Worm (Caenorhabditis elegans) whole organism, young adult: Measurements from ENCODE around the gene R07E4.1.

Source experiments
- F33H1.4 ChIP-seq: fragments of 200-800 bp; sonication (Bioruptor generic); IDR thresholded peaks from 2 replicates; pipeline ENCODE4 v1.3.6; 2022; ENCODE audit warnings: missing genetic modification reagents, missing genetic modification characterization, missing compliant biosample characterization
- F57A8.1 ChIP-seq: fragments of 200-800 bp; sonication (Bioruptor generic); optimal IDR thresholded peaks from 2 replicates; lab custom pipeline; 2018; ENCODE audit warnings: mild to moderate bottlenecking, missing genetic modification characterization, moderate library complexity, missing compliant biosample characterization
- K12H6.12 ChIP-seq: fragments of 200-800 bp; sonication (Bioruptor generic); optimal IDR thresholded peaks from 2 replicates; lab custom pipeline; 2018; ENCODE audit warnings: mild to moderate bottlenecking, missing genetic modification characterization, missing compliant biosample characterization
- T26A5.8 ChIP-seq: sonication (generic microtip); optimal IDR thresholded peaks from 2 replicates; lab custom pipeline; 2016; ENCODE audit warnings: missing genetic modification characterization, missing compliant biosample characterization
- Y67H2A.10 ChIP-seq: fragments of 200-800 bp; sonication (Bioruptor generic); conservative IDR thresholded peaks from 2 replicates; pipeline ENCODE4 v1.3.6; 2022; ENCODE audit warnings: missing genetic modification reagents, missing genetic modification characterization, missing compliant biosample characterization
- akir-1 ChIP-seq: fragments of 200-800 bp; sonication (Bioruptor generic); optimal IDR thresholded peaks from 2 replicates; lab custom pipeline; 2018; ENCODE audit warnings: mild to moderate bottlenecking, missing genetic modification characterization, moderate library complexity, missing compliant biosample characterization
- atf-7 ChIP-seq: sonication (generic microtip); optimal IDR thresholded peaks from 2 replicates; lab custom pipeline; 2017; ENCODE audit warnings: mild to moderate bottlenecking, missing genetic modification characterization, missing compliant biosample characterization
- cebp-1 ChIP-seq, 2 experiments: fragments of 200-800 bp in 1 of 2; sonication (Bioruptor generic) in 1 of 2; sonication (generic microtip) in 1 of 2; IDR thresholded peaks in 1 of 2; optimal IDR thresholded peaks in 1 of 2; 2 replicates each; pipeline versions ENCODE4 v1.3.6 to Lab custom; 2017 to 2022; ENCODE audit warnings: missing compliant biosample characterization in 2 of 2, missing genetic modification characterization in 2 of 2, mild to moderate bottlenecking in 1 of 2, missing genetic modification reagents in 1 of 2, moderate library complexity in 1 of 2
- cebp-2 ChIP-seq: fragments of 200-800 bp; sonication (Bioruptor generic); IDR thresholded peaks from 2 replicates; pipeline ENCODE4 v1.3.6; 2022; ENCODE audit warnings: missing genetic modification characterization, missing compliant biosample characterization
- ceh-100 ChIP-seq: fragments of 200-800 bp; sonication (Bioruptor generic); IDR thresholded peaks from 2 replicates; pipeline ENCODE4 v1.3.6; 2022; ENCODE audit warnings: missing genetic modification reagents, missing genetic modification characterization, missing compliant biosample characterization
- ceh-27 ChIP-seq: fragments of 200-800 bp; sonication (Bioruptor generic); optimal IDR thresholded peaks from 2 replicates; lab custom pipeline; 2018; ENCODE audit warnings: mild to moderate bottlenecking, missing genetic modification characterization, moderate library complexity, missing compliant biosample characterization
- ceh-40 ChIP-seq: fragments of 200-800 bp; sonication (Bioruptor generic); IDR thresholded peaks from 2 replicates; pipeline ENCODE4 v1.3.6; 2022; ENCODE audit warnings: missing genetic modification characterization, missing compliant biosample characterization
- chd-7 ChIP-seq: sonication (generic microtip); optimal IDR thresholded peaks from 2 replicates; lab custom pipeline; 2016; ENCODE audit warnings: mild to moderate bottlenecking, missing genetic modification characterization, moderate library complexity, missing compliant biosample characterization
- die-1 ChIP-seq: sonication (generic microtip); optimal IDR thresholded peaks from 2 replicates; lab custom pipeline; 2016; ENCODE audit warnings: missing genotype, mild to moderate bottlenecking, missing genetic modification characterization, missing compliant biosample characterization
- dpff-1 ChIP-seq: sonication (generic microtip); optimal IDR thresholded peaks from 2 replicates; lab custom pipeline; 2017; ENCODE audit warnings: mild to moderate bottlenecking, missing genetic modification characterization, missing compliant biosample characterization
- egl-18 ChIP-seq: fragments of 200-800 bp; sonication (Bioruptor generic); IDR thresholded peaks from 2 replicates; pipeline ENCODE4 v1.3.6; 2022; ENCODE audit warnings: missing genetic modification reagents, missing genetic modification characterization, missing compliant biosample characterization
- ekl-4 ChIP-seq: fragments of 200-800 bp; sonication (Bioruptor generic); IDR thresholded peaks from 2 replicates; pipeline ENCODE4 v1.3.6; 2022; ENCODE audit warnings: missing genetic modification reagents, missing genetic modification characterization, missing compliant biosample characterization
- ets-4 ChIP-seq: fragments of 200-800 bp; sonication (Bioruptor generic); optimal IDR thresholded peaks from 2 replicates; lab custom pipeline; 2018; ENCODE audit warnings: mild to moderate bottlenecking, missing genetic modification characterization, missing compliant biosample characterization
- fkh-3 ChIP-seq: sonication (generic microtip); optimal IDR thresholded peaks from 2 replicates; lab custom pipeline; 2016; ENCODE audit warnings: mild to moderate bottlenecking, missing genetic modification characterization, missing compliant biosample characterization
- gei-17 ChIP-seq: fragments of 200-800 bp; sonication (Bioruptor generic); optimal IDR thresholded peaks from 2 replicates; lab custom pipeline; 2018; ENCODE audit warnings: mild to moderate bottlenecking, missing genetic modification characterization, missing compliant biosample characterization
- hlh-12 ChIP-seq: sonication (generic microtip); optimal IDR thresholded peaks from 2 replicates; lab custom pipeline; 2016; ENCODE audit warnings: missing genetic modification characterization, missing compliant biosample characterization
- hlh-26 ChIP-seq: fragments of 200-800 bp; sonication (Bioruptor generic); conservative IDR thresholded peaks from 2 replicates; pipeline ENCODE4 v1.3.6; 2022; ENCODE audit warnings: missing genetic modification reagents, missing genetic modification characterization, missing compliant biosample characterization
- hmg-1.2 ChIP-seq: fragments of 200-800 bp; sonication (Bioruptor generic); IDR thresholded peaks from 2 replicates; pipeline ENCODE4 v1.3.6; 2022; ENCODE audit warnings: missing genetic modification reagents, missing genetic modification characterization, missing compliant biosample characterization
- hmg-20 ChIP-seq: fragments of 200-800 bp; sonication (Bioruptor generic); IDR thresholded peaks from 2 replicates; pipeline ENCODE4 v1.3.6; 2022; ENCODE audit warnings: missing genetic modification reagents, missing genetic modification characterization, missing compliant biosample characterization
- hrde-1 ChIP-seq: sonication (generic microtip); optimal IDR thresholded peaks from 2 replicates; lab custom pipeline; 2016; ENCODE audit warnings: missing genetic modification characterization, mild to moderate bottlenecking, missing compliant biosample characterization, moderate library complexity, missing genotype, missing genetic modification reagents, borderline replicate concordance
- lin-26 ChIP-seq: fragments of 200-800 bp; sonication (Bioruptor generic); IDR thresholded peaks from 2 replicates; pipeline ENCODE4 v1.3.6; 2022; ENCODE audit warnings: missing genetic modification reagents, missing genetic modification characterization, missing compliant biosample characterization
- lin-35 ChIP-seq, 3 experiments: fragments of 150-350 bp in 2 of 3; sonication (generic microtip) in 1 of 3; optimal IDR thresholded peaks; 2 replicates each; lab custom pipeline; 2014 to 2018; ENCODE audit warnings: missing biosample characterization in 3 of 3, missing genetic modification characterization in 3 of 3, missing genetic modification reagents in 3 of 3
- lin-40 ChIP-seq: sonication (generic microtip); optimal IDR thresholded peaks from 2 replicates; lab custom pipeline; 2016; ENCODE audit warnings: missing genetic modification characterization, mild to moderate bottlenecking, missing compliant biosample characterization, missing genotype, missing genetic modification reagents
- lin-54 ChIP-seq: fragments of 200-800 bp; sonication (Bioruptor generic); optimal IDR thresholded peaks from 2 replicates; lab custom pipeline; 2018; ENCODE audit warnings: mild to moderate bottlenecking, missing genetic modification characterization, missing compliant biosample characterization
- madf-6 ChIP-seq: fragments of 200-800 bp; sonication (Bioruptor generic); IDR thresholded peaks from 2 replicates; pipeline ENCODE4 v1.3.6; 2022; ENCODE audit warnings: missing genetic modification reagents, missing genetic modification characterization, missing compliant biosample characterization
- nhr-80 ChIP-seq: sonication (generic microtip); optimal IDR thresholded peaks from 2 replicates; lab custom pipeline; 2016; ENCODE audit warnings: missing genetic modification characterization, missing compliant biosample characterization
- pha-4 ChIP-seq: fragments of 150-350 bp; sonication (generic microtip); optimal IDR thresholded peaks from 2 replicates; lab custom pipeline; 2014; ENCODE audit warnings: missing biosample characterization, missing genetic modification reagents, missing genetic modification characterization
- snpc-3.4 ChIP-seq: sonication (generic microtip); optimal IDR thresholded peaks from 2 replicates; lab custom pipeline; 2017; ENCODE audit warnings: missing genetic modification characterization, mild to moderate bottlenecking, missing compliant biosample characterization, antibody characterized with exemption, moderate library complexity, missing genotype, missing genetic modification reagents
- tbp1 ChIP-seq: fragments of 200-800 bp; sonication (Bioruptor generic); optimal IDR thresholded peaks from 2 replicates; lab custom pipeline; 2018; ENCODE audit warnings: mild to moderate bottlenecking, missing genetic modification characterization, missing compliant biosample characterization
- tbx-9 ChIP-seq: sonication (generic microtip); optimal IDR thresholded peaks from 2 replicates; lab custom pipeline; 2016; ENCODE audit warnings: borderline replicate concordance, missing genetic modification characterization, inconsistent platforms, missing compliant biosample characterization
- xnd-1 ChIP-seq: sonication (generic microtip); optimal IDR thresholded peaks from 2 replicates; lab custom pipeline; 2016; ENCODE audit warnings: missing genotype, missing genetic modification reagents, missing genetic modification characterization, missing compliant biosample characterization
- zfh-2 ChIP-seq: fragments of 200-800 bp; sonication (Bioruptor generic); conservative IDR thresholded peaks from 2 replicates; pipeline ENCODE4 v1.3.6; 2022; ENCODE audit warnings: missing genetic modification reagents, missing genetic modification characterization, missing compliant biosample characterization
- ztf-18 ChIP-seq: sonication (generic microtip); optimal IDR thresholded peaks from 2 replicates; lab custom pipeline; 2016; ENCODE audit warnings: missing genotype, mild to moderate bottlenecking, missing genetic modification characterization, missing compliant biosample characterization
- ztf-28 ChIP-seq: fragments of 200-800 bp; sonication (Bioruptor generic); IDR thresholded peaks from 2 replicates; pipeline ENCODE4 v1.3.6; 2022; ENCODE audit warnings: missing genetic modification reagents, missing genetic modification characterization, missing compliant biosample characterization

Gene R07E4.1

ce11 chrX:5977754-5978153, 18.8 kb downstream of the R07E4.1 start, which contains the start of gene kin-2:
kin-2 (minus strand) TSS chrX:5977854.
- TF ChIP-seq lin-35 (GFP tag; optimal IDR thresholded peaks at IDR 0.05; lab: Kevin White, UChicago), result no peak
- no peak for TF ChIP-seq chd-7
- TF ChIP-seq xnd-1 (tag; lab: Kevin White, UChicago), result no peak
- no peak for TF ChIP-seq tbx-9 (tag; lab: Kevin White, UChicago)
- no peak for TF ChIP-seq cebp-2 (GFP tag; lab: Robert Waterston, UW)

- TF ChIP-seq zfh-2 (GFP tag; lab: Robert Waterston, UW) (0 out of 2 replicates have a peak, but pooled peaks have one; percentile 17), ekl-4 (0 out of 2 replicates have a peak, but pooled peaks have one; percentile 39), akir-1 (GFP tag; lab: Kevin White, UChicago) (no peak), ceh-100 (GFP tag; lab: Robert Waterston, UW) (no peak)
Observed at ce11 chrX:5981698-5982097, 22.8 kb downstream of the R07E4.1 start.

- TF ChIP-seq cebp-1 (GFP tag; IDR thresholded peaks at IDR 0.05; lab: Robert Waterston, UW) (no peak), cebp-1 (tag; optimal IDR thresholded peaks at IDR 0.05; lab: Kevin White, UChicago) (peak; percentile 11), hmg-1.2 (0 out of 2 replicates have a peak, but pooled peaks have one; percentile 13), atf-7 (tag; lab: Kevin White, UChicago) (peak; percentile 8), dpff-1 (tag; lab: Kevin White, UChicago) (no peak), T26A5.8 (tag; lab: Kevin White, UChicago) (no peak), lin-26 (GFP tag; lab: Robert Waterston, UW) (no peak), K12H6.12 (tag; lab: Kevin White, UChicago) (peak; percentile 59), lin-40 (tag; lab: Kevin White, UChicago) (peak; percentile 14), hlh-26 (GFP tag; lab: Robert Waterston, UW) (no peak)
Observed at ce11 chrX:5982799-5983198, 23.9 kb downstream of the R07E4.1 start.

- TF ChIP-seq ceh-100 (GFP tag; lab: Robert Waterston, UW), result no peak
- no peak for TF ChIP-seq snpc-3.4 (tag; lab: Kevin White, UChicago)
- TF ChIP-seq hmg-20 (GFP tag; lab: Robert Waterston, UW), result no peak
- no peak for TF ChIP-seq ceh-27 (GFP tag; lab: Kevin White, UChicago)
- no peak for TF ChIP-seq hlh-12 (tag; lab: Kevin White, UChicago)
- no peak for TF ChIP-seq lin-35 (GFP tag; optimal IDR thresholded peaks at IDR 0.05; lab: Kevin White, UChicago)
- no peak for TF ChIP-seq F33H1.4
- no peak for TF ChIP-seq egl-18 (GFP tag; lab: Robert Waterston, UW)
- no peak for TF ChIP-seq ztf-18 (tag; lab: Kevin White, UChicago)
- no peak for TF ChIP-seq ztf-28 (GFP tag; lab: Robert Waterston, UW)
- TF ChIP-seq lin-40 (tag; lab: Kevin White, UChicago), result no peak
- no peak for TF ChIP-seq ets-4
Observed at ce11 chrX:5983267-5983666, 24.4 kb downstream of the R07E4.1 start.

ce11 chrX:5984581-5985039, 25.7 kb downstream of the R07E4.1 start, which contains the start of gene klp-13:
klp-13 (plus strand) TSS chrX:5984989.
- peak; percentile 61; the same call in 1 of the 2 replicates for TF ChIP-seq madf-6 (GFP tag; lab: Robert Waterston, UW)
- no peak for TF ChIP-seq hlh-26 (GFP tag; lab: Robert Waterston, UW)
- TF ChIP-seq chd-7, result peak; percentile 64
- peak; percentile 45 for TF ChIP-seq gei-17
- peak; percentile 90 for TF ChIP-seq K12H6.12 (tag; lab: Kevin White, UChicago)
- TF ChIP-seq ztf-18 (tag; lab: Kevin White, UChicago), result peak; percentile 30
- TF ChIP-seq T26A5.8 (tag; lab: Kevin White, UChicago), result no peak
- peak; percentile 11 for TF ChIP-seq die-1 (tag; lab: Kevin White, UChicago)
- no peak for TF ChIP-seq pha-4 (tag; lab: Kevin White, UChicago)
- no peak for TF ChIP-seq fkh-3 (tag; lab: Kevin White, UChicago)
- TF ChIP-seq hrde-1, result no peak
- no peak for TF ChIP-seq ceh-40 (GFP tag; lab: Robert Waterston, UW)
- peak; percentile 70 for TF ChIP-seq nhr-80 (tag; lab: Kevin White, UChicago)
- 0 out of 2 replicates have a peak, but pooled peaks have one; percentile 49 for TF ChIP-seq Y67H2A.10 (GFP tag; lab: Robert Waterston, UW)
- peak; percentile 38 for TF ChIP-seq ets-4
- TF ChIP-seq lin-54 (GFP tag; lab: Kevin White, UChicago), result no peak
- no peak for TF ChIP-seq snpc-3.4 (tag; lab: Kevin White, UChicago)
- peak; percentile 81 for TF ChIP-seq ekl-4
- TF ChIP-seq tbp1 (GFP tag; lab: Kevin White, UChicago), result peak; percentile 52
- TF ChIP-seq F57A8.1 (GFP tag; lab: Kevin White, UChicago), result peak; percentile 55
- no peak for TF ChIP-seq hmg-20 (GFP tag; lab: Robert Waterston, UW)
